Fruit fly (Drosophila melanogaster) whole organism, embryonic: ENCODE data around the gene beag.
A peak's percentile ranks its signal among the peaks of the same experiment; 100 is the strongest.

Experiments
- CG11456 ChIP-seq: fragments of 200-800 bp; sonication (Bioruptor generic); IDR thresholded peaks from 3 replicates; pipeline ENCODE4 v1.3.6; 2022; ENCODE audit warnings: missing biosample characterization, missing genetic modification characterization
- CG12104 ChIP-seq: fragments of 200-800 bp; sonication (Bioruptor generic); optimal IDR thresholded peaks from 3 replicates; lab custom pipeline; 2016; ENCODE audit warnings: missing biosample characterization, missing genetic modification characterization
- CG16813 ChIP-seq: fragments of 200-800 bp; sonication (Bioruptor generic); IDR thresholded peaks from 3 replicates; pipeline ENCODE4 v1.3.6; 2022; ENCODE audit warnings: missing biosample characterization, missing genetic modification characterization; ENCODE audit not compliant: partially characterized antibody
- CG16815 ChIP-seq: fragments of 200-800 bp; sonication (Bioruptor generic); optimal IDR thresholded peaks from 3 replicates; lab custom pipeline; 2017; ENCODE audit warnings: missing biosample characterization, mild to moderate bottlenecking, missing genetic modification characterization
- CG18764 ChIP-seq: fragments of 200-800 bp; sonication (Bioruptor generic); optimal IDR thresholded peaks from 3 replicates; lab custom pipeline; 2016; ENCODE audit warnings: missing biosample characterization, missing genetic modification characterization
- CG4328 ChIP-seq: fragments of 200-800 bp; sonication (Bioruptor generic); optimal IDR thresholded peaks from 3 replicates; lab custom pipeline; 2017; ENCODE audit warnings: missing biosample characterization, missing genetic modification reagents, missing genetic modification characterization
- CG4404 ChIP-seq: fragments of 200-800 bp; sonication (Bioruptor generic); IDR thresholded peaks from 2 replicates; pipeline ENCODE4 v1.3.6; 2022; ENCODE audit warnings: missing biosample characterization, missing genetic modification characterization
- CG4617 ChIP-seq: fragments of 200-800 bp; sonication (Bioruptor generic); optimal IDR thresholded peaks from 3 replicates; lab custom pipeline; 2016; ENCODE audit warnings: missing biosample characterization, missing genetic modification characterization, borderline replicate concordance
- CG4730 ChIP-seq: fragments of 200-800 bp; sonication (Bioruptor generic); IDR thresholded peaks from 2 replicates; pipeline ENCODE4 v1.3.6; 2022; ENCODE audit warnings: missing biosample characterization, missing genetic modification characterization
- CG6689 ChIP-seq: fragments of 200-800 bp; sonication (Bioruptor generic); IDR thresholded peaks from 2 replicates; pipeline ENCODE4 v1.3.6; 2022; ENCODE audit warnings: missing biosample characterization, missing genetic modification characterization
- CG8281 ChIP-seq: fragments of 200-800 bp; sonication (Bioruptor generic); optimal IDR thresholded peaks from 2 replicates; lab custom pipeline; 2018; ENCODE audit warnings: missing biosample characterization, mild to moderate bottlenecking, missing genetic modification characterization, moderate library complexity
- CG8359 ChIP-seq: fragments of 200-800 bp; sonication (Bioruptor generic); optimal IDR thresholded peaks from 2 replicates; lab custom pipeline; 2017; ENCODE audit warnings: missing biosample characterization, mild to moderate bottlenecking, missing genetic modification characterization, borderline replicate concordance
- Chrac-16 ChIP-seq: fragments of 200-800 bp; sonication (Bioruptor generic); optimal IDR thresholded peaks from 3 replicates; lab custom pipeline; 2016; ENCODE audit warnings: missing biosample characterization, missing genetic modification characterization
- D ChIP-seq, 2 experiments: fragments of 200-800 bp in 1 of 2; fragments of >200 bp in 1 of 2; sonication (Bioruptor generic) in 1 of 2; optimal IDR thresholded peaks; 2 replicates in 1 of 2; 3 replicates in 1 of 2; lab custom pipeline; 2017; ENCODE audit warnings: mild to moderate bottlenecking in 1 of 2, missing biosample characterization in 1 of 2, missing genetic modification characterization in 1 of 2, missing genetic modification reagents in 1 of 2
- D19B ChIP-seq: fragments of 200-800 bp; sonication (Bioruptor generic); optimal IDR thresholded peaks from 2 replicates; lab custom pipeline; 2017; ENCODE audit warnings: missing biosample characterization, mild to moderate bottlenecking, missing genetic modification characterization
- Dad ChIP-seq: fragments of 200-800 bp; sonication (Bioruptor generic); optimal IDR thresholded peaks from 3 replicates; lab custom pipeline; 2016; ENCODE audit warnings: missing biosample characterization, missing genetic modification characterization
- Dek ChIP-seq: fragments of 200-800 bp; sonication (Bioruptor generic); optimal IDR thresholded peaks from 3 replicates; lab custom pipeline; 2019; ENCODE audit warnings: missing biosample characterization, mild to moderate bottlenecking, missing genetic modification characterization, moderate library complexity
- Dfd ChIP-seq, 2 experiments: fragments of >200 bp; optimal IDR thresholded peaks; 2 replicates each; lab custom pipeline; 2017; ENCODE audit warnings: missing biosample characterization in 2 of 2, missing genetic modification characterization in 2 of 2
- Ets65A ChIP-seq: fragments of 200-800 bp; sonication (Bioruptor generic); peaks from one replicate; lab custom pipeline; 2016; ENCODE audit warnings: missing biosample characterization, missing genetic modification characterization
- HmgZ ChIP-seq: fragments of 200-800 bp; sonication (Bioruptor generic); optimal IDR thresholded peaks from 2 replicates; lab custom pipeline; 2018; ENCODE audit warnings: missing biosample characterization, mild to moderate bottlenecking, missing genetic modification characterization
- NFAT ChIP-seq: fragments of 200-800 bp; sonication (Bioruptor generic); IDR thresholded peaks from 2 replicates; pipeline ENCODE4 v1.3.6; 2022; ENCODE audit warnings: missing biosample characterization, missing genetic modification characterization
- Scr ChIP-seq: fragments of 200-800 bp; sonication (Bioruptor generic); IDR thresholded peaks from 2 replicates; pipeline ENCODE4 v1.3.6; 2022; ENCODE audit warnings: missing biosample characterization, missing genetic modification characterization; ENCODE audit not compliant: partially characterized antibody
- Ssrp ChIP-seq: fragments of 200-800 bp; sonication (Bioruptor generic); optimal IDR thresholded peaks from 2 replicates; lab custom pipeline; 2018; ENCODE audit warnings: missing biosample characterization, mild to moderate bottlenecking, missing genetic modification characterization, moderate library complexity
- Taf1 ChIP-seq: fragments of 200-800 bp; sonication (Bioruptor generic); IDR thresholded peaks from 2 replicates; pipeline ENCODE4 v1.3.6; 2022; ENCODE audit warnings: missing biosample characterization, missing genetic modification characterization
- YL-1 ChIP-seq: fragments of 200-800 bp; sonication (Bioruptor generic); optimal IDR thresholded peaks from 3 replicates; lab custom pipeline; 2017; ENCODE audit warnings: missing biosample characterization, mild to moderate bottlenecking, missing genetic modification characterization
- ac ChIP-seq: fragments of 200-800 bp; sonication (Bioruptor generic); optimal IDR thresholded peaks from 3 replicates; lab custom pipeline; 2017; ENCODE audit warnings: missing biosample characterization, mild to moderate bottlenecking, missing genetic modification characterization
- ap ChIP-seq: fragments of 200-800 bp; sonication (Bioruptor generic); IDR thresholded peaks from 2 replicates; pipeline ENCODE4 v1.3.6; 2022; ENCODE audit warnings: missing biosample characterization, missing genetic modification characterization
- bowl ChIP-seq: fragments of 200-800 bp; sonication (Bioruptor generic); IDR thresholded peaks from 2 replicates; pipeline ENCODE4 v1.3.6; 2022; ENCODE audit warnings: missing biosample characterization, missing genetic modification characterization
- chinmo ChIP-seq: fragments of 200-800 bp; sonication (Bioruptor generic); IDR thresholded peaks from 4 replicates; pipeline ENCODE4 v1.3.6; 2022; ENCODE audit warnings: missing biosample characterization, missing genetic modification characterization; ENCODE audit not compliant: partially characterized antibody
- corto ChIP-seq: fragments of 200-800 bp; sonication (Bioruptor generic); optimal IDR thresholded peaks from 2 replicates; lab custom pipeline; 2016; ENCODE audit warnings: missing biosample characterization, mild to moderate bottlenecking, missing genetic modification characterization, moderate library complexity
- crc ChIP-seq: fragments of 200-800 bp; sonication (Bioruptor generic); optimal IDR thresholded peaks from 2 replicates; lab custom pipeline; 2016; ENCODE audit warnings: missing biosample characterization, missing genetic modification characterization
- dm ChIP-seq: fragments of 200-800 bp; sonication (Bioruptor generic); optimal IDR thresholded peaks from 3 replicates; lab custom pipeline; 2016; ENCODE audit warnings: missing biosample characterization, missing genetic modification characterization
- dpn ChIP-seq, 2 experiments: fragments of 200-800 bp; sonication (Bioruptor generic); optimal IDR thresholded peaks; 3 replicates each; lab custom pipeline; 2016; ENCODE audit warnings: missing biosample characterization in 2 of 2, missing genetic modification characterization in 2 of 2
- gcm ChIP-seq: fragments of 200-800 bp; sonication (Bioruptor generic); optimal IDR thresholded peaks from 2 replicates; lab custom pipeline; 2019; ENCODE audit warnings: missing biosample characterization, mild to moderate bottlenecking, missing genetic modification characterization, moderate library complexity
- ham ChIP-seq: fragments of 200-800 bp; sonication (Bioruptor generic); IDR thresholded peaks from 2 replicates; pipeline ENCODE4 v1.3.6; 2022; ENCODE audit warnings: missing biosample characterization, missing genetic modification characterization
- hbn ChIP-seq: fragments of 200-800 bp; sonication (Bioruptor generic); IDR thresholded peaks from 2 replicates; pipeline ENCODE4 v1.3.6; 2022; ENCODE audit warnings: missing biosample characterization, missing genetic modification characterization; ENCODE audit not compliant: partially characterized antibody
- her ChIP-seq: fragments of 200-800 bp; sonication (Bioruptor generic); optimal IDR thresholded peaks from 2 replicates; lab custom pipeline; 2016; ENCODE audit warnings: missing biosample characterization, missing genetic modification characterization
- jigr1 ChIP-seq: fragments of 200-800 bp; sonication (Bioruptor generic); IDR thresholded peaks from 3 replicates; pipeline ENCODE4 v1.3.6; 2022; ENCODE audit warnings: missing biosample characterization, missing genetic modification characterization
- kah ChIP-seq: fragments of 200-800 bp; sonication (Bioruptor generic); optimal IDR thresholded peaks from 2 replicates; lab custom pipeline; 2018; ENCODE audit warnings: missing biosample characterization, mild to moderate bottlenecking, missing genetic modification characterization
- lmd ChIP-seq: fragments of 200-800 bp; sonication (Bioruptor generic); IDR thresholded peaks from 2 replicates; pipeline ENCODE4 v1.3.6; 2022; ENCODE audit warnings: missing biosample characterization, missing genetic modification characterization
- mam ChIP-seq: fragments of 200-800 bp; sonication (Bioruptor generic); optimal IDR thresholded peaks from 3 replicates; lab custom pipeline; 2016; ENCODE audit warnings: missing biosample characterization, missing genetic modification characterization
- odd ChIP-seq: fragments of 200-800 bp; sonication (Bioruptor generic); optimal IDR thresholded peaks from 2 replicates; lab custom pipeline; 2017; ENCODE audit warnings: missing biosample characterization, mild to moderate bottlenecking, missing genetic modification characterization
- seq ChIP-seq: fragments of 200-800 bp; sonication (Bioruptor generic); IDR thresholded peaks from 2 replicates; pipeline ENCODE4 v1.3.6; 2022; ENCODE audit warnings: missing biosample characterization, missing genetic modification characterization
- so ChIP-seq: fragments of 200-800 bp; sonication (Bioruptor generic); IDR thresholded peaks from 3 replicates; pipeline ENCODE4 v1.3.6; 2022; ENCODE audit warnings: missing biosample characterization, missing genetic modification characterization
- tio ChIP-seq: fragments of 200-800 bp; sonication (Bioruptor generic); optimal IDR thresholded peaks from 2 replicates; lab custom pipeline; 2017; ENCODE audit warnings: missing biosample characterization, missing genetic modification characterization, inconsistent platforms
- ttk ChIP-seq: fragments of 200-800 bp; sonication (Bioruptor generic); IDR thresholded peaks from 2 replicates; pipeline ENCODE4 v2.1.2; 2022; ENCODE audit warnings: missing biosample characterization, missing genetic modification characterization
- vfl ChIP-seq: fragments of 200-800 bp; sonication (Bioruptor generic); optimal IDR thresholded peaks from 2 replicates; lab custom pipeline; 2016; ENCODE audit warnings: missing biosample characterization, missing genetic modification characterization
- wdn ChIP-seq: fragments of 200-800 bp; sonication (Bioruptor generic); IDR thresholded peaks from 2 replicates; pipeline ENCODE4 v1.3.6; 2022; ENCODE audit warnings: missing biosample characterization, missing genetic modification characterization
- wor ChIP-seq: fragments of 200-800 bp; sonication (Bioruptor generic); IDR thresholded peaks from 2 replicates; pipeline ENCODE4 v1.3.6; 2022; ENCODE audit warnings: missing biosample characterization, missing genetic modification characterization

Gene beag

dm6 chr3R:9031797-9032418 lies 33.0 kb downstream of the beag start (continued):
- peak; percentile 85 for TF ChIP-seq Dek (tag; lab: Kevin White, UChicago)
- peak; percentile 80 for TF ChIP-seq vfl (GFP tag; lab: Kevin White, UChicago)
- TF ChIP-seq jigr1 (GFP tag; lab: Robert Waterston, UW) = peak; percentile 66; the same call in 1 of the 3 replicates
- TF ChIP-seq kah = peak; percentile 47
- no peak for TF ChIP-seq CG4328 (GFP tag; lab: Kevin White, UChicago)
- no peak for TF ChIP-seq chinmo
- TF ChIP-seq wor = peak; percentile 85
- no peak for TF ChIP-seq hbn (GFP tag; lab: Robert Waterston, UW)
- peak; percentile 16 for TF ChIP-seq YL-1 (GFP tag; lab: Kevin White, UChicago)
- TF ChIP-seq NFAT (GFP tag; lab: Robert Waterston, UW) = peak; percentile 84
- TF ChIP-seq so (GFP tag; lab: Robert Waterston, UW) = peak; percentile 92
- TF ChIP-seq dpn (GFP tag; optimal IDR thresholded peaks at IDR 0.05; lab: Kevin White, UChicago) = peak; percentile 78 to 89
- peak; percentile 7 for TF ChIP-seq D (optimal IDR thresholded peaks at IDR 0.05; lab: Kevin White, UChicago)
- TF ChIP-seq D (GFP tag; optimal IDR thresholded peaks at IDR 0.05; lab: Kevin White, UChicago) = peak; percentile 83
- peak; percentile 82 for TF ChIP-seq bowl (GFP tag; lab: Robert Waterston, UW)
- no peak for TF ChIP-seq ham (GFP tag; lab: Robert Waterston, UW)
- peak; percentile 89 for TF ChIP-seq lmd (GFP tag; lab: Robert Waterston, UW)
- TF ChIP-seq HmgZ (tag; lab: Kevin White, UChicago) = peak; percentile 85
- TF ChIP-seq CG6689 (GFP tag; lab: Robert Waterston, UW) = peak; percentile 89
- peak; percentile 91 for TF ChIP-seq CG11456 (GFP tag; lab: Robert Waterston, UW)
- TF ChIP-seq CG18764 = peak; percentile 65
- peak; percentile 76 for TF ChIP-seq CG12104
- peak; percentile 87 for TF ChIP-seq mam (GFP tag; lab: Kevin White, UChicago)
- peak; percentile 91 for TF ChIP-seq CG4730 (GFP tag; lab: Robert Waterston, UW)
- TF ChIP-seq gcm (GFP tag; lab: Kevin White, UChicago) = peak; percentile 68
- TF ChIP-seq ap (GFP tag; lab: Robert Waterston, UW) = peak; percentile 89
- peak; percentile 82 for TF ChIP-seq Chrac-16 (GFP tag; lab: Kevin White, UChicago)
- no peak for TF ChIP-seq Dfd (GFP tag; optimal IDR thresholded peaks at IDR 0.05; lab: Kevin White, UChicago)
- peak; percentile 69 for TF ChIP-seq CG4404 (GFP tag; lab: Robert Waterston, UW)
- TF ChIP-seq Dad (GFP tag; lab: Kevin White, UChicago) = peak; percentile 67
- TF ChIP-seq corto = peak; percentile 95
- peak; percentile 74 for TF ChIP-seq Taf1 (GFP tag; lab: Robert Waterston, UW)
- peak; percentile 77 for TF ChIP-seq her (GFP tag; lab: Kevin White, UChicago)
- peak; percentile 70 for TF ChIP-seq CG8281 (tag; lab: Kevin White, UChicago)
- TF ChIP-seq wdn (GFP tag; lab: Robert Waterston, UW) = peak; percentile 84; the same call in 1 of the 2 replicates
- no peak for TF ChIP-seq Scr (GFP tag; lab: Robert Waterston, UW)
- TF ChIP-seq CG4617 (GFP tag; lab: Kevin White, UChicago) = peak; percentile 62
- TF ChIP-seq CG16815 (GFP tag; lab: Kevin White, UChicago) = peak; percentile 57
- peak; percentile 46 for TF ChIP-seq ac
- no peak for TF ChIP-seq CG16813
- TF ChIP-seq ttk (GFP tag; lab: Robert Waterston, UW) = peak; percentile 92
- peak; percentile 78 for TF ChIP-seq tio
- TF ChIP-seq crc (GFP tag; lab: Kevin White, UChicago) = peak; percentile 68
- TF ChIP-seq D19B (GFP tag; lab: Kevin White, UChicago) = peak; percentile 78
- TF ChIP-seq odd (GFP tag; lab: Kevin White, UChicago) = peak; percentile 69
- TF ChIP-seq Ets65A (GFP tag; lab: Kevin White, UChicago) = peak; percentile 85
- TF ChIP-seq seq (GFP tag; lab: Robert Waterston, UW) = peak; percentile 94
- TF ChIP-seq dm (GFP tag; lab: Kevin White, UChicago) = peak; percentile 58
- no peak for TF ChIP-seq CG8359 (GFP tag; lab: Kevin White, UChicago)
- TF ChIP-seq Ssrp (tag; lab: Kevin White, UChicago) = peak; percentile 82
- TF ChIP-seq, all 482 proteins: peak for 395
